Worm (Caenorhabditis elegans) whole organism, L2 larva: ENCODE measurements around the gene F13B12.2.

ENCODE experiments used
- C34F6.9 ChIP-seq: fragments of 150-350 bp; optimal IDR thresholded peaks from 2 replicates; lab custom pipeline; 2014; ENCODE audit warnings: missing biosample characterization, missing genetic modification characterization
- F13H6.1 ChIP-seq: sonication (generic microtip); optimal IDR thresholded peaks from 2 replicates; lab custom pipeline; 2016; ENCODE audit warnings: missing genetic modification characterization, missing compliant biosample characterization
- R02D3.7 ChIP-seq: fragments of 150-350 bp; optimal IDR thresholded peaks from 2 replicates; lab custom pipeline; 2014; ENCODE audit warnings: missing biosample characterization, missing genetic modification characterization
- Y55F3AM.14 ChIP-seq: fragments of 200-800 bp; sonication (Bioruptor generic); optimal IDR thresholded peaks from 2 replicates; lab custom pipeline; 2018; ENCODE audit warnings: mild to moderate bottlenecking, missing genetic modification characterization, missing compliant biosample characterization
- alr-1 ChIP-seq: fragments of 150-350 bp; optimal IDR thresholded peaks from 2 replicates; lab custom pipeline; 2014; ENCODE audit warnings: missing biosample characterization, missing genetic modification characterization
- aly-2 ChIP-seq: fragments of 150-350 bp; optimal IDR thresholded peaks from 2 replicates; lab custom pipeline; 2014; ENCODE audit warnings: missing biosample characterization, missing genetic modification characterization
- ama-1 ChIP-seq: fragments of 150-350 bp; optimal IDR thresholded peaks from 2 replicates; lab custom pipeline; 2018; ENCODE audit warnings: inconsistent platforms
- blmp-1 ChIP-seq: sonication (generic microtip); optimal IDR thresholded peaks from 2 replicates; lab custom pipeline; 2017; ENCODE audit warnings: missing genetic modification characterization, mild to moderate bottlenecking, missing compliant biosample characterization, antibody characterized with exemption, moderate library complexity; ENCODE audit not compliant: insufficient read depth
- ceh-16 ChIP-seq: fragments of 150-350 bp; optimal IDR thresholded peaks from 2 replicates; lab custom pipeline; 2014; ENCODE audit warnings: missing biosample characterization, missing genetic modification characterization
- ceh-82 ChIP-seq: fragments of 150-350 bp; optimal IDR thresholded peaks from 2 replicates; lab custom pipeline; 2014; ENCODE audit warnings: missing biosample characterization, missing genetic modification characterization
- crh-2 ChIP-seq: sonication (generic microtip); optimal IDR thresholded peaks from 2 replicates; lab custom pipeline; 2017; ENCODE audit warnings: missing biosample characterization, missing genetic modification characterization
- dmd-4 ChIP-seq: sonication (generic microtip); optimal IDR thresholded peaks from 2 replicates; lab custom pipeline; 2017; ENCODE audit warnings: missing biosample characterization, missing genetic modification characterization
- elt-1 ChIP-seq: fragments of 150-350 bp; optimal IDR thresholded peaks from 2 replicates; lab custom pipeline; 2014; ENCODE audit warnings: missing biosample characterization, missing genetic modification characterization
- fos-1 ChIP-seq: fragments of 150-350 bp; optimal IDR thresholded peaks from 2 replicates; lab custom pipeline; 2014; ENCODE audit warnings: missing biosample characterization, missing genetic modification characterization
- gmeb-1 ChIP-seq: fragments of 150-350 bp; optimal IDR thresholded peaks from 2 replicates; lab custom pipeline; 2014; ENCODE audit warnings: missing biosample characterization, missing genetic modification characterization
- mab-5 ChIP-seq: fragments of 150-350 bp; optimal IDR thresholded peaks from 2 replicates; lab custom pipeline; 2014; ENCODE audit warnings: missing biosample characterization, missing genetic modification characterization
- nhr-10 ChIP-seq: sonication (generic microtip); optimal IDR thresholded peaks from 2 replicates; lab custom pipeline; 2017; ENCODE audit warnings: missing biosample characterization, missing genetic modification characterization
- nhr-11 ChIP-seq: fragments of 150-350 bp; optimal IDR thresholded peaks from 2 replicates; lab custom pipeline; 2014; ENCODE audit warnings: missing biosample characterization, missing genetic modification characterization
- nhr-12 ChIP-seq: fragments of 150-350 bp; optimal IDR thresholded peaks from 2 replicates; lab custom pipeline; 2014; ENCODE audit warnings: missing biosample characterization, missing genetic modification characterization
- nhr-129 ChIP-seq: fragments of 150-350 bp; optimal IDR thresholded peaks from 2 replicates; lab custom pipeline; 2014; ENCODE audit warnings: missing biosample characterization, missing genetic modification characterization
- nhr-21 ChIP-seq: fragments of 150-350 bp; optimal IDR thresholded peaks from 2 replicates; lab custom pipeline; 2014; ENCODE audit warnings: missing biosample characterization, missing genetic modification characterization
- nhr-23 ChIP-seq: fragments of 150-350 bp; optimal IDR thresholded peaks from 2 replicates; lab custom pipeline; 2014; ENCODE audit warnings: missing biosample characterization, missing genetic modification reagents, missing genetic modification characterization
- nhr-237 ChIP-seq: fragments of 150-350 bp; optimal IDR thresholded peaks from 2 replicates; lab custom pipeline; 2014; ENCODE audit warnings: missing biosample characterization, missing genetic modification characterization
- nhr-25 ChIP-seq: fragments of 150-350 bp; sonication (generic microtip); optimal IDR thresholded peaks from 3 replicates; lab custom pipeline; 2014; ENCODE audit warnings: missing biosample characterization, missing genetic modification characterization
- nhr-6 ChIP-seq: fragments of 150-350 bp; optimal IDR thresholded peaks from 2 replicates; lab custom pipeline; 2014; ENCODE audit warnings: missing biosample characterization, missing genetic modification characterization
- nhr-77 ChIP-seq: fragments of 150-350 bp; optimal IDR thresholded peaks from 2 replicates; lab custom pipeline; 2014; ENCODE audit warnings: missing biosample characterization, missing genetic modification characterization
- peb-1 ChIP-seq: fragments of 150-350 bp; optimal IDR thresholded peaks from 2 replicates; lab custom pipeline; 2014; ENCODE audit warnings: missing biosample characterization, missing genetic modification characterization
- sma-3 ChIP-seq: sonication (generic microtip); optimal IDR thresholded peaks from 2 replicates; lab custom pipeline; 2016; ENCODE audit warnings: missing genetic modification reagents, missing genetic modification characterization, missing compliant biosample characterization
- sma-9 ChIP-seq, 2 experiments: fragments of 150-350 bp in 1 of 2; sonication (generic microtip) in 1 of 2; optimal IDR thresholded peaks; 2 replicates each; lab custom pipeline; 2014 to 2016; ENCODE audit warnings: missing genetic modification characterization in 2 of 2, mild to moderate bottlenecking in 1 of 2, missing biosample characterization in 1 of 2, missing compliant biosample characterization in 1 of 2, missing genetic modification reagents in 1 of 2, moderate library complexity in 1 of 2
- unc-55 ChIP-seq: fragments of 150-350 bp; sonication (generic microtip); optimal IDR thresholded peaks from 3 replicates; lab custom pipeline; 2014; ENCODE audit warnings: missing biosample characterization, missing genetic modification reagents, missing genetic modification characterization
- unc-62 ChIP-seq: fragments of 150-350 bp; optimal IDR thresholded peaks from 2 replicates; lab custom pipeline; 2014; ENCODE audit warnings: missing biosample characterization, missing genetic modification reagents, missing genetic modification characterization
- ztf-1 ChIP-seq: fragments of 200-800 bp; sonication (Bioruptor generic); conservative IDR thresholded peaks from 2 replicates; pipeline ENCODE4 v1.3.6; 2022; ENCODE audit warnings: missing genetic modification characterization, missing compliant biosample characterization
- ztf-11 ChIP-seq: sonication (generic microtip); optimal IDR thresholded peaks from 2 replicates; lab custom pipeline; 2017; ENCODE audit warnings: missing biosample characterization, missing genetic modification characterization
- ztf-4 ChIP-seq: fragments of 150-350 bp; optimal IDR thresholded peaks from 2 replicates; lab custom pipeline; 2014; ENCODE audit warnings: missing biosample characterization, missing genetic modification characterization

The F13B12.2 gene

DNA sequence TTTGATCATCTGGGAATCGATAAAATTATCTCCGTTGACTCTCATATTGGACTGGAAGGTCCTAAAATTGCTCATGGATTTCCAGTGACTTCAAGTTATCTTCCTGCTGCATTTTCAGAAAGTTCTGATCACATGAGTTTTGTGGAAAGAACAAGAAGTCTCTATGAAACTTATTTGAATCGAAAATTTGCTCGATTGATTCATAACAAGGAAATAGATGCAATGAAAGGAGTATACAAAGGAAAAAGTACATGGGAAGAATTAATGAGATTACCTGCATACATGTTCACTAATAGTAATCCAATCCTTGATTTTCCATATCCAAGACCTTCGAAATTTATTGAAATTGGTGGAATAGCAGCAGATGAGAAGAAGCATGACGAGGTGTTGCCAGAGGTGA, 36.8 kb upstream of the F13B12.2 start:
- TF ChIP-seq ztf-4 (tag; lab: Kevin White, UChicago) (no peak), ceh-16 (tag; lab: Kevin White, UChicago) (no peak), C34F6.9 (tag; lab: Kevin White, UChicago) (no peak), nhr-6 (tag; lab: Kevin White, UChicago) (no peak)
- TF ChIP-seq, all 48 proteins: peak for 0

DNA sequence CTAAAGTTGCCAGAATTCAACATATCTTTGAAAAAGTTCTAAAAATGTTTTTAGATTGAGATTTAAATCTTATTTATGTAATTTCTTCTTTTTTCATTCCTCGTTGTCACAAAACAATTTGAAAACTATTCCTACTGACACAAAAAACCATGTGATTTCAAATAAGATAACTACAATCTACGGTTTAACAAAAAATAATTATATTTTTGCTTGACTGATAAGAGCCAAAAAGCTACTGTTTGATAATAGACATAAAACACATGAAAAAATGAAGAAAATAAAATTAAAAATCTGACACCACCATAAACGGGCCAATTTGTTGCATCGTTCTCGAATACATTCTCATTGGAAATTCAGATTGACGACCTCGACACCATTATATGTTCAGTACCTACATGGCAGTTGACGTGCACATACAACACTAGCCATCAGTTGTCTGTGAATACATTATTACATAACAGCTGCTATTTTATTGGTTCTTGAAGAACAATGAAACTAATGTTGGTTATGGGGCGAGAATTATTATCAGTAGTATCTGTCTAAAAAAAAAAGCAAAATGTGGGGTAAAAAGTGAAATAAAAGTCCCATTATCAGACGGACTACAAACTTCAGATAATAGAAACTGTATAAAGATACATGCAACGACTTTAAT, 35.2 kb upstream of the F13B12.2 start, which contains the start of gene ugt-43:
ugt-43 (plus strand) TSS at position 602 of the 652 bp plus-strand sequence.
- TF ChIP-seq ztf-1 (GFP tag; lab: Robert Waterston, UW) = no peak
- no peak for TF ChIP-seq nhr-25 (tag; lab: Kevin White, UChicago)
- no peak for TF ChIP-seq blmp-1 (tag; lab: Kevin White, UChicago)
- no peak for TF ChIP-seq nhr-6 (tag; lab: Kevin White, UChicago)

DNA sequence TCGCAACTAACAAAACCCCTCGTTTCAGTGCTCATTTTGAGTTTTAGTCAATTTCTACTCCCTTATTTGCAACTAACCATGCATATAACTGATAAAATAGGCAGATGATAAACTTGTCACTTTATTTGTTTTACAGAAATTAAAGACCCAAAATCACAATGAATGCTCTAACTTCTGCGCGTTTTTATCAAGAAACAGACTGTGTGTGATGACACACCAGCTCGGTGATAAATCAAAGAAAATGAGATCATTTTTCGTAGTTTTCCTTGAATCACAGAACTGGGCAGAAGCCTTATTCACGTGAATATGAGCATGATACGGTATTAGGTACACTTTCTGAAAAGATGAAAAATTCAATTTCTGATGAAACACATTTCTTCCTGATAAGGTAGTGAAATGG, 34.2 kb upstream of the F13B12.2 start:
- TF ChIP-seq ceh-82 (tag; lab: Kevin White, UChicago) (no peak), nhr-11 (tag; lab: Kevin White, UChicago) (no peak), peb-1 (no peak), nhr-23 (tag; lab: Kevin White, UChicago) (no peak), nhr-21 (no peak), ztf-4 (tag; lab: Kevin White, UChicago) (no peak), sma-3 (GFP tag; lab: Kevin White, UChicago) (peak; percentile 17), unc-62 (GFP tag; lab: Kevin White, UChicago) (no peak), F13H6.1 (tag; lab: Kevin White, UChicago) (no peak), R02D3.7 (tag; lab: Kevin White, UChicago) (no peak), ztf-11 (tag; lab: Kevin White, UChicago) (no peak), sma-9 (GFP tag; optimal IDR thresholded peaks at IDR 0.05; lab: Kevin White, UChicago) (peak; percentile 79), sma-9 (tag; optimal IDR thresholded peaks at IDR 0.05; lab: Kevin White, UChicago) (no peak), mab-5 (tag; lab: Kevin White, UChicago) (no peak), alr-1 (tag; lab: Kevin White, UChicago) (no peak), Y55F3AM.14 (no peak), ama-1 (lab: Kevin White, UChicago) (no peak), aly-2 (tag; lab: Kevin White, UChicago) (no peak), crh-2 (tag; lab: Kevin White, UChicago) (peak; percentile 33), unc-55 (GFP tag; lab: Kevin White, UChicago) (no peak), elt-1 (tag; lab: Kevin White, UChicago) (no peak), blmp-1 (tag; lab: Kevin White, UChicago) (no peak), ceh-16 (tag; lab: Kevin White, UChicago) (no peak), gmeb-1 (tag; lab: Kevin White, UChicago) (peak; percentile 62), fos-1 (tag; lab: Kevin White, UChicago) (peak; percentile 98)

DNA sequence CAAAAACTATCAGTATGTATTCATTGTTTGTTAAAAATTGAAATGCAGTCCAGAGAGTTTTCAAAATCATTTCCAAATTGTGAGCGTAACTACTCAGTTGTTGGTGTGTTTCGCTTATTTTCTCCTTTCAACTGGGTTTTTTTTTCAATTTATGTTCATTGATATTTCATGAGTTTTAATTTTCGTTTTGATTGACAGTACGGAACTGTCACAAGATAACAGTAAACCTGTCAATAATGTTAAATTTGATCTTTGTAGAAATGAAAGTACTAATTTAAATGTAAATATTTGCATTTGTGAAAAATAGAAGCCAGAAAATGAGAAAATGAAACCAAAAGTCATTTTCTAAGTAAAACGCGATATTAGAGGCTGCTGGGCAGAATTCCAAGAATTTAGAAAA, 33.7 kb upstream of the F13B12.2 start:
- TF ChIP-seq nhr-25 (tag; lab: Kevin White, UChicago) (no peak), nhr-21 (no peak), nhr-23 (tag; lab: Kevin White, UChicago) (no peak), nhr-10 (tag; lab: Kevin White, UChicago) (no peak), nhr-237 (tag; lab: Kevin White, UChicago) (no peak), nhr-129 (no peak), aly-2 (tag; lab: Kevin White, UChicago) (no peak), Y55F3AM.14 (no peak), C34F6.9 (tag; lab: Kevin White, UChicago) (no peak), dmd-4 (no peak), nhr-11 (tag; lab: Kevin White, UChicago) (no peak)

DNA sequence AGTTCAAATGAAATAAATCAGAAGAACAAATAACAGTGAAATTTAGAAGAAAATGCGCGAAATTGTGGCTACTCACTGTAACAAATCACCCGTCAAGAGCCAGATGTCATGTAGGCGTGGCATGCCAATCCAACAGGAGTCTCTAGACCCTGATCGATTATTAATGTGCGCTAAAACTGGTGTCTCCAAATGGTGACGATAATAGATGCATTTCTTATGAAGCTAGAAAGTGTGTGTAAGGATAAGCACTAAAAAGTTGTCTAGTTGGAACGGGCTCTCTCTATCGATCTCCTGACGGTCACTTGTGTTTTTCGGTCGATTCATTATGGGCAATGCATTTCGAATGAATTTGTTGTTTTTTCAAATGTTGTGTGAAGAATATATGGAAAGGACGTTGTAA, 32.8 kb upstream of the F13B12.2 start, which contains the start of gene mec-3:
mec-3 (minus strand) TSS at position 101 of the 400 bp plus-strand sequence.
- TF ChIP-seq nhr-12 (tag; lab: Kevin White, UChicago) (no peak), Y55F3AM.14 (no peak), elt-1 (tag; lab: Kevin White, UChicago) (no peak), nhr-129 (no peak), nhr-77 (tag; lab: Kevin White, UChicago) (no peak), dmd-4 (no peak), F13H6.1 (tag; lab: Kevin White, UChicago) (no peak), ztf-4 (tag; lab: Kevin White, UChicago) (no peak), unc-55 (GFP tag; lab: Kevin White, UChicago) (peak; percentile 66)
- TF ChIP-seq, all 48 proteins: peak for 1
